Worm (Caenorhabditis elegans) whole organism, mixed stage, embryonic: ENCODE results near the gene ceh-76.

Experiments
- M03D4.4 ChIP-seq: sonication (generic microtip); optimal IDR thresholded peaks from 2 replicates; lab custom pipeline; 2017; ENCODE audit warnings: mild to moderate bottlenecking, missing genetic modification characterization, missing compliant biosample characterization
- bed-3 ChIP-seq: fragments of 200-800 bp; sonication (Bioruptor generic); optimal IDR thresholded peaks from 3 replicates; lab custom pipeline; 2018; ENCODE audit warnings: mild to moderate bottlenecking, missing genetic modification characterization, moderate library complexity, missing compliant biosample characterization
- blmp-1 ChIP-seq: fragments of 150-350 bp; optimal IDR thresholded peaks from 2 replicates; lab custom pipeline; 2014; ENCODE audit warnings: missing biosample characterization, missing genetic modification characterization
- ceh-39 ChIP-seq: fragments of 150-350 bp; optimal IDR thresholded peaks from 2 replicates; lab custom pipeline; 2014; ENCODE audit warnings: missing biosample characterization, missing genetic modification characterization
- ceh-43 ChIP-seq: fragments of 200-800 bp; sonication (Bioruptor generic); optimal IDR thresholded peaks from 2 replicates; lab custom pipeline; 2018; ENCODE audit warnings: mild to moderate bottlenecking, missing genetic modification characterization, moderate library complexity, missing compliant biosample characterization
- ceh-83 ChIP-seq: fragments of 200-800 bp; sonication (Bioruptor generic); optimal IDR thresholded peaks from 2 replicates; lab custom pipeline; 2018; ENCODE audit warnings: mild to moderate bottlenecking, missing genetic modification characterization, missing compliant biosample characterization
- ces-1 ChIP-seq: fragments of 150-350 bp; optimal IDR thresholded peaks from 2 replicates; lab custom pipeline; 2014; ENCODE audit warnings: missing biosample characterization, missing genetic modification reagents, missing genetic modification characterization
- cnd-1 ChIP-seq: fragments of 200-800 bp; sonication (Bioruptor generic); optimal IDR thresholded peaks from 2 replicates; lab custom pipeline; 2018; ENCODE audit warnings: mild to moderate bottlenecking, missing genetic modification characterization, missing compliant biosample characterization
- drap-1 ChIP-seq: fragments of 200-800 bp; sonication (Bioruptor generic); optimal IDR thresholded peaks from 3 replicates; lab custom pipeline; 2018; ENCODE audit warnings: mild to moderate bottlenecking, missing genetic modification characterization, missing compliant biosample characterization
- elt-1 ChIP-seq: sonication (generic microtip); optimal IDR thresholded peaks from 2 replicates; lab custom pipeline; 2017; ENCODE audit warnings: missing genetic modification characterization, mild to moderate bottlenecking, missing compliant biosample characterization, antibody characterized with exemption, moderate library complexity, borderline replicate concordance; ENCODE audit not compliant: insufficient read depth
- elt-3 ChIP-seq: fragments of 150-350 bp; optimal IDR thresholded peaks from 2 replicates; lab custom pipeline; 2014; ENCODE audit warnings: missing biosample characterization, missing genetic modification characterization
- flh-1 ChIP-seq: fragments of 200-800 bp; sonication (Bioruptor generic); optimal IDR thresholded peaks from 2 replicates; lab custom pipeline; 2018; ENCODE audit warnings: mild to moderate bottlenecking, missing genetic modification characterization, moderate library complexity, missing compliant biosample characterization
- ham-2 ChIP-seq: fragments of 200-800 bp; sonication (Bioruptor generic); optimal IDR thresholded peaks from 2 replicates; lab custom pipeline; 2018; ENCODE audit warnings: mild to moderate bottlenecking, missing genetic modification characterization, missing compliant biosample characterization
- hlh-1 ChIP-seq: fragments of 150-350 bp; optimal IDR thresholded peaks from 2 replicates; lab custom pipeline; 2014; ENCODE audit warnings: missing biosample characterization, missing genetic modification reagents, missing genetic modification characterization
- lin-13 ChIP-seq: fragments of 150-350 bp; optimal IDR thresholded peaks from 2 replicates; lab custom pipeline; 2014; ENCODE audit warnings: missing biosample characterization, missing genetic modification characterization
- lin-32 ChIP-seq: fragments of 200-800 bp; sonication (Bioruptor generic); optimal IDR thresholded peaks from 2 replicates; lab custom pipeline; 2018; ENCODE audit warnings: mild to moderate bottlenecking, missing genetic modification characterization, missing compliant biosample characterization
- lsy-2 ChIP-seq: fragments of 150-350 bp; optimal IDR thresholded peaks from 2 replicates; lab custom pipeline; 2014; ENCODE audit warnings: missing biosample characterization, missing genetic modification characterization
- mab-5 ChIP-seq: fragments of 150-350 bp; optimal IDR thresholded peaks from 2 replicates; lab custom pipeline; 2014; ENCODE audit warnings: missing biosample characterization, missing genetic modification characterization
- mep-1 ChIP-seq: fragments of 150-350 bp; optimal IDR thresholded peaks from 2 replicates; lab custom pipeline; 2017; ENCODE audit warnings: missing biosample characterization, missing genetic modification reagents, missing genetic modification characterization, inconsistent platforms
- mls-2 ChIP-seq: sonication (generic microtip); optimal IDR thresholded peaks from 2 replicates; lab custom pipeline; 2016; ENCODE audit warnings: mild to moderate bottlenecking, missing genetic modification characterization, moderate library complexity, missing compliant biosample characterization
- nhr-12 ChIP-seq: fragments of 150-350 bp; optimal IDR thresholded peaks from 2 replicates; lab custom pipeline; 2014; ENCODE audit warnings: missing biosample characterization, missing genetic modification characterization
- nhr-2 ChIP-seq: fragments of 150-350 bp; optimal IDR thresholded peaks from 2 replicates; lab custom pipeline; 2014; ENCODE audit warnings: missing biosample characterization, missing genetic modification characterization
- nhr-237 ChIP-seq: fragments of 150-350 bp; optimal IDR thresholded peaks from 2 replicates; lab custom pipeline; 2014; ENCODE audit warnings: missing biosample characterization, missing genetic modification characterization
- nhr-28 ChIP-seq: fragments of 150-350 bp; optimal IDR thresholded peaks from 2 replicates; lab custom pipeline; 2014; ENCODE audit warnings: missing biosample characterization, missing genetic modification characterization
- nhr-76 ChIP-seq: sonication (generic microtip); optimal IDR thresholded peaks from 2 replicates; lab custom pipeline; 2017; ENCODE audit warnings: missing biosample characterization, missing genetic modification characterization
- pha-4 ChIP-seq: fragments of 150-350 bp; optimal IDR thresholded peaks from 2 replicates; lab custom pipeline; 2018; ENCODE audit warnings: missing biosample characterization, missing genetic modification reagents, missing genetic modification characterization
- sem-2 ChIP-seq: fragments of 200-800 bp; sonication (Bioruptor generic); optimal IDR thresholded peaks from 2 replicates; lab custom pipeline; 2018; ENCODE audit warnings: mild to moderate bottlenecking, missing genetic modification characterization, missing compliant biosample characterization
- snpc-4 ChIP-seq: fragments of 150-350 bp; optimal IDR thresholded peaks from 2 replicates; lab custom pipeline; 2014; ENCODE audit warnings: missing biosample characterization, missing genetic modification characterization
- sptf-1 ChIP-seq: sonication (generic microtip); optimal IDR thresholded peaks from 2 replicates; lab custom pipeline; 2017; ENCODE audit warnings: mild to moderate bottlenecking, missing genetic modification characterization, moderate library complexity, missing compliant biosample characterization
- tbx-8 ChIP-seq: fragments of 200-800 bp; sonication (Bioruptor generic); optimal IDR thresholded peaks from 2 replicates; lab custom pipeline; 2018; ENCODE audit warnings: mild to moderate bottlenecking, missing genetic modification characterization, moderate library complexity, missing compliant biosample characterization
- unc-120 ChIP-seq: sonication (generic microtip); optimal IDR thresholded peaks from 2 replicates; lab custom pipeline; 2017; ENCODE audit warnings: missing genetic modification characterization, missing compliant biosample characterization; ENCODE audit not compliant: poor library complexity, severe bottlenecking
- unc-39 ChIP-seq: fragments of 150-350 bp; optimal IDR thresholded peaks from 2 replicates; lab custom pipeline; 2014; ENCODE audit warnings: missing biosample characterization, missing genetic modification characterization
- unc-62 ChIP-seq: fragments of 150-350 bp; optimal IDR thresholded peaks from 2 replicates; lab custom pipeline; 2014; ENCODE audit warnings: missing biosample characterization, missing genetic modification reagents, missing genetic modification characterization
- zip-8 ChIP-seq: fragments of 150-350 bp; optimal IDR thresholded peaks from 2 replicates; lab custom pipeline; 2014; ENCODE audit warnings: missing biosample characterization, missing genetic modification characterization
- ztf-11 ChIP-seq: fragments of 150-350 bp; optimal IDR thresholded peaks from 2 replicates; lab custom pipeline; 2014; ENCODE audit warnings: missing biosample characterization, missing genetic modification characterization

Gene ceh-76

DNA sequence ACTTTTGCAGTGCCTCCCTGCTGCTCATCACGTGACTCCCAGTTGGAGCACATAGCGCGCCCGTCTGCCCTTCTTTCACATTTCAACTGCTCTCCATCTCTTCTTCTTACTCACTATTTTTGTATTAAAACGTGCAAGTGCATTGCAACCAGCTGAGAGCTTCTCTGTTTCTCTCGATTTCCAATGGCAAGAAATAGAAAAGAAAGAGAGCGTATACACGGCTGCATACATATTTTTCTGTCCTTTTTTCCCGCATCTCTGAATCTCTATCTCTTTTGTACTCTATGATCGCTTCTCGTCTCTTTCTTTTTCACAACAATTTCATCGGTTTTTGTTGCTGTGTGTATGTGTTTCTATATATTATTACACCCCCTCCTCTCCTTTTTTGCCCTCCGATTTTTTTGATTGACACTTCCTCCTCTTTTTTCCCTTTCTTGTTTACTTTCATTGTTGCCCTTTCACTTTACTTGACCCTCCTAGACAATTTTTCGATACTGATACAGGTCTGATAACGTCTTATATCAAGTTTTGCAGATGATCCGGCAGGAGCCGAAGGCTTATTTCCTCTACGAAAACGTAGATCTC, 6.6 kb upstream of the ceh-76 start, which contains the start of gene Y97E10AR.1:
TSS of gene Y97E10AR.1 (plus strand) at position 535 of the 585 bp plus-strand sequence.
- TF ChIP-seq ztf-11 (tag; lab: Kevin White, UChicago) (no peak), snpc-4 (tag; lab: Kevin White, UChicago) (no peak), bed-3 (GFP tag; lab: Kevin White, UChicago) (no peak), nhr-2 (tag; lab: Kevin White, UChicago) (no peak), drap-1 (GFP tag; lab: Kevin White, UChicago) (peak; percentile 39), ham-2 (GFP tag; lab: Kevin White, UChicago) (no peak), ceh-43 (GFP tag; lab: Kevin White, UChicago) (no peak), mls-2 (peak; percentile 55), ceh-39 (tag; lab: Kevin White, UChicago) (no peak), nhr-76 (no peak), zip-8 (no peak), nhr-12 (tag; lab: Kevin White, UChicago) (no peak), hlh-1 (tag; lab: Kevin White, UChicago) (peak; percentile 85), lin-32 (no peak), ceh-83 (GFP tag; lab: Kevin White, UChicago) (no peak), tbx-8 (GFP tag; lab: Kevin White, UChicago) (no peak), flh-1 (GFP tag; lab: Kevin White, UChicago) (no peak), nhr-237 (tag; lab: Kevin White, UChicago) (peak; percentile 69), unc-39 (tag; lab: Kevin White, UChicago) (no peak), sem-2 (GFP tag; lab: Kevin White, UChicago) (no peak), cnd-1 (tag; lab: Kevin White, UChicago) (no peak), elt-3 (tag; lab: Kevin White, UChicago) (no peak), unc-62 (GFP tag; lab: Kevin White, UChicago) (peak; percentile 85), unc-120 (tag; lab: Kevin White, UChicago) (peak; percentile 98), mab-5 (tag; lab: Kevin White, UChicago) (peak; percentile 2), mep-1 (tag; lab: Kevin White, UChicago) (peak; percentile 43), sptf-1 (tag; lab: Kevin White, UChicago) (peak; percentile 28), elt-1 (tag; lab: Kevin White, UChicago) (no peak), lsy-2 (peak; percentile 42), blmp-1 (tag; lab: Kevin White, UChicago) (peak; percentile 55), pha-4 (tag; lab: Kevin White, UChicago) (peak; percentile 7), ces-1 (peak; percentile 82), nhr-28 (no peak), M03D4.4 (tag; lab: Kevin White, UChicago) (no peak)

DNA sequence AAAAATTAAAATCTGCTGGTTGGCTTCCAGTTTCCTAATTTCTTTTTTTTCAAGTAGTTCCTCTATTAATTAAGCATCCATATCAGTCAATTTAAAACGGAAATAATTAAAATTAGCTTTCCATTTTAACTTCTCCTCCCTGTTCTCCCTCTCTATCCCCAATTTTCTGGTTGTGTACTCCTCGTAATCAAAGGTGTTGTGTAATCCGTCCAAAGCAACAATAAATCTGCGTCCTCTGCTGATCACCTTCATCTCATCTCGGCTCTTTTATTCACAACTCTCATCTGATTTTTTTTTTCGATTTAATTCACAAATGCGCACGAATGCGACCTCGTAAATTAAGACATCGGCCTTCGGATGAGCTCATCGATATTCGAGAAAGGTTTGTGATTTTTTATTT, 1.4 kb upstream of the ceh-76 start, which contains the start of gene Y97E10AR.2:
TSS of gene Y97E10AR.2 (plus strand) at position 301 of the 400 bp plus-strand sequence.
- TF ChIP-seq hlh-1 (tag; lab: Kevin White, UChicago) (peak; percentile 26), lin-13 (no peak)
- TF ChIP-seq, all 35 proteins: peak for 1

DNA sequence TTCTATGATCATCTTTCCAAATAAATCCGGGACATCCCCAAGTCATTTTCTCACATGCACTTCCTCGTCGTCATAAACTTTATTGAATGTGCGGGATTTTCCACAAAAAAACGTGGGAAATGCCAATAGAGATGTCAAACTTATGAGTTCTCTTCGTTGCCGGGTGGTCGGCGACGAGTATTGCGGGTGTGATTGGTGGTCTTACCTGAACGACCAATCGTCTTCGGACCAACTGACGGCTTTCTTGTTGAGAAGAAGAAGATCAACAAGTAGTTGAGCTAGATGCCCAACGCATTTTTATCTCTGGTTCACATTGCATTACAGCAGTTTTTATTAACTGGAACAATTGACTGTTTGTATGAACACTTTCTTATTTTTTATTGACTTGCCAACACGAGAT, 695 bp upstream of the ceh-76 start:
- TF ChIP-seq bed-3 (GFP tag; lab: Kevin White, UChicago) (no peak), nhr-28 (no peak), elt-1 (tag; lab: Kevin White, UChicago) (no peak), ceh-39 (tag; lab: Kevin White, UChicago) (no peak), cnd-1 (tag; lab: Kevin White, UChicago) (no peak), hlh-1 (tag; lab: Kevin White, UChicago) (peak; percentile 53)

DNA sequence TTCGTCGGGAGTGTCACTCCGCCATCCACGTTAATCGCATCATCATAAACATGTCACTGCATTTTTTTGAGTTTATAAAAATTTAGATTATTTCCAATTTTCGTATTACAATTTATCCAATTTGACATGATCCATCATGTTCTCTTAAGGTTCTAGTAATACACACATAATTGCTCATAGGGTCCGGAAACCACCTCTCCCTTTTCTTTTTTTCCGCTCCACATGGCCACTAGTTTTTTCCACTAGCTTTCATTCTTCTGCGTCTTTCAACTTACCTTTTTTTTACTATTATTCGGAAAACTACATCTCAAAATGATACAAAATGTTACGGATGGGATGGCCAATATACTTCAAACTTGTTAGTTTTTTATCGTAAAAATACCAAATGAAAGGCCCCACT, 8.6 kb downstream of the ceh-76 start, which contains the start of gene Y97E10AL.1:
TSS of gene Y97E10AL.1 (plus strand) at position 301 of the 400 bp plus-strand sequence.
- TF ChIP-seq elt-1 (tag; lab: Kevin White, UChicago) (no peak), ceh-83 (GFP tag; lab: Kevin White, UChicago) (no peak), ztf-11 (tag; lab: Kevin White, UChicago) (no peak), nhr-76 (no peak), drap-1 (GFP tag; lab: Kevin White, UChicago) (no peak), ceh-39 (tag; lab: Kevin White, UChicago) (no peak), zip-8 (no peak), lin-32 (no peak), ces-1 (no peak), tbx-8 (GFP tag; lab: Kevin White, UChicago) (no peak)
